Fruit fly (Drosophila melanogaster): ENCODE measurements around the gene CG13045.

The CG13045 gene

dm6 chr3L:16305820-16306650 lies 15.3 kb upstream of the CG13045 start, which contains the start of the genes CG13043 and CG13063:
TSS of gene CG13043 (minus strand) at chr3L:16305870.
TSS of gene CG13063 (plus strand) at chr3L:16306600.
- TF ChIP-seq cic (GFP tag; optimal IDR thresholded peaks at IDR 0.05), result no peak
- no peak for TF ChIP-seq Mnt (GFP tag; optimal IDR thresholded peaks at IDR 0.05)
- TF ChIP-seq CG7045 (GFP tag; optimal IDR thresholded peaks at IDR 0.05), result no peak

- TF ChIP-seq CG7045 (GFP tag; optimal IDR thresholded peaks at IDR 0.05) (no peak), kay (GFP tag; ENCODE audit: borderline replicate concordance) (no peak), bab1 (GFP tag; optimal IDR thresholded peaks at IDR 0.05) (no peak), cic (GFP tag; optimal IDR thresholded peaks at IDR 0.05) (no peak), Hr96 (GFP tag; optimal IDR thresholded peaks at IDR 0.05) (no peak), CG33017 (tag; optimal IDR thresholded peaks at IDR 0.05) (no peak), ovo (GFP tag; optimal IDR thresholded peaks at IDR 0.05) (no peak)
These were observed 13.2 kb upstream of the CG13045 start, which contains the start of gene CG43249 for dm6 chr3L:16303982-16304381. TSS of gene CG43249 (plus strand) at chr3L:16304282.

dm6 chr3L:16303078-16303477 lies 12.3 kb upstream of the CG13045 start, which contains the start of gene CG13044:
TSS of gene CG13044 (minus strand) at chr3L:16303178.
- TF ChIP-seq CG1620 (GFP tag; optimal IDR thresholded peaks at IDR 0.05), result no peak

- TF ChIP-seq cic (GFP tag; optimal IDR thresholded peaks at IDR 0.05) (no peak), bab1 (GFP tag; optimal IDR thresholded peaks at IDR 0.05) (no peak), CG11617 (GFP tag; optimal IDR thresholded peaks at IDR 0.05) (no peak), cnc (optimal IDR thresholded peaks at IDR 0.05) (no peak), ovo (GFP tag; optimal IDR thresholded peaks at IDR 0.05) (no peak), CG12768 (GFP tag; optimal IDR thresholded peaks at IDR 0.05) (no peak), Mnt (GFP tag; optimal IDR thresholded peaks at IDR 0.05) (no peak), Clk (GFP tag; optimal IDR thresholded peaks at IDR 0.05) (no peak), toe (GFP tag; optimal IDR thresholded peaks at IDR 0.05) (no peak), tj (GFP tag; optimal IDR thresholded peaks at IDR 0.05) (no peak), CG14711 (tag; optimal IDR thresholded peaks at IDR 0.05) (no peak)
These were observed 10.4 kb upstream of the CG13045 start, which contains the start of gene CG4982 for dm6 chr3L:16301153-16301552. TSS of gene CG4982 (plus strand) at chr3L:16301453.

dm6 chr3L:16295447-16295846 lies 4.7 kb upstream of the CG13045 start, which contains the start of gene CG4962:
TSS of gene CG4962 (minus strand) at chr3L:16295547.
- TF ChIP-seq CG11617 (GFP tag; optimal IDR thresholded peaks at IDR 0.05) (no peak), cnc (optimal IDR thresholded peaks at IDR 0.05) (no peak), Hr96 (GFP tag; optimal IDR thresholded peaks at IDR 0.05) (no peak), CG33017 (tag; optimal IDR thresholded peaks at IDR 0.05) (no peak), CG7101 (tag; optimal IDR thresholded peaks at IDR 0.05) (no peak), cic (GFP tag; optimal IDR thresholded peaks at IDR 0.05) (no peak), pad (GFP tag; optimal IDR thresholded peaks at IDR 0.05) (no peak), bab1 (GFP tag; optimal IDR thresholded peaks at IDR 0.05) (no peak), ovo (GFP tag; optimal IDR thresholded peaks at IDR 0.05) (no peak), Clk (GFP tag; optimal IDR thresholded peaks at IDR 0.05) (no peak), Crg-1 (GFP tag; optimal IDR thresholded peaks at IDR 0.05) (no peak), tj (GFP tag; optimal IDR thresholded peaks at IDR 0.05) (no peak), Mnt (GFP tag; optimal IDR thresholded peaks at IDR 0.05) (no peak), CG14711 (tag; optimal IDR thresholded peaks at IDR 0.05) (no peak), CG7045 (GFP tag; optimal IDR thresholded peaks at IDR 0.05) (no peak), CG12768 (GFP tag; optimal IDR thresholded peaks at IDR 0.05) (no peak), CG5204 (GFP tag; optimal IDR thresholded peaks at IDR 0.05) (no peak)

- TF ChIP-seq toe (GFP tag; optimal IDR thresholded peaks at IDR 0.05) (no peak), ovo (GFP tag; optimal IDR thresholded peaks at IDR 0.05) (no peak), CG14711 (tag; optimal IDR thresholded peaks at IDR 0.05) (no peak), CG5204 (GFP tag; optimal IDR thresholded peaks at IDR 0.05) (no peak), CG7101 (tag; optimal IDR thresholded peaks at IDR 0.05) (no peak)
These were observed 928 bp upstream of the CG13045 start for dm6 chr3L:16291678-16292077.

- TF ChIP-seq tj (GFP tag; optimal IDR thresholded peaks at IDR 0.05) (no peak), CG11617 (GFP tag; optimal IDR thresholded peaks at IDR 0.05) (no peak), Mnt (GFP tag; optimal IDR thresholded peaks at IDR 0.05) (no peak), CG14711 (tag; optimal IDR thresholded peaks at IDR 0.05) (no peak), CG33017 (tag; optimal IDR thresholded peaks at IDR 0.05) (no peak), CG1620 (GFP tag; optimal IDR thresholded peaks at IDR 0.05) (no peak), CG7101 (tag; optimal IDR thresholded peaks at IDR 0.05) (no peak), CG12768 (GFP tag; optimal IDR thresholded peaks at IDR 0.05) (no peak), CG7045 (GFP tag; optimal IDR thresholded peaks at IDR 0.05) (no peak), toe (GFP tag; optimal IDR thresholded peaks at IDR 0.05) (no peak), cnc (optimal IDR thresholded peaks at IDR 0.05) (no peak), CG5204 (GFP tag; optimal IDR thresholded peaks at IDR 0.05) (no peak), cic (GFP tag; optimal IDR thresholded peaks at IDR 0.05) (no peak), Clk (GFP tag; optimal IDR thresholded peaks at IDR 0.05) (no peak), bab1 (GFP tag; optimal IDR thresholded peaks at IDR 0.05) (no peak), pad (GFP tag; optimal IDR thresholded peaks at IDR 0.05) (no peak), ovo (GFP tag; optimal IDR thresholded peaks at IDR 0.05) (no peak), kay (GFP tag; ENCODE audit: borderline replicate concordance) (no peak), Crg-1 (GFP tag; optimal IDR thresholded peaks at IDR 0.05) (no peak), Hr96 (GFP tag; optimal IDR thresholded peaks at IDR 0.05) (no peak)
These were observed 1.7 kb downstream of the CG13045 start for dm6 chr3L:16289067-16289466.
